Fruit fly (Drosophila melanogaster) whole organism, embryonic: ENCODE results near the gene Grip91.

ENCODE experiments used
- Atf6 ChIP-seq: fragments of 200-800 bp; sonication (Bioruptor generic); IDR thresholded peaks from 2 replicates; pipeline ENCODE4 v1.3.6; 2022; ENCODE audit warnings: missing biosample characterization, missing genetic modification characterization
- B-H2 ChIP-seq: fragments of 200-800 bp; sonication (Bioruptor generic); optimal IDR thresholded peaks from 2 replicates; lab custom pipeline; 2018; ENCODE audit warnings: missing biosample characterization, mild to moderate bottlenecking, missing genetic modification characterization
- CG10209 ChIP-seq: fragments of 200-800 bp; sonication (Bioruptor generic); optimal IDR thresholded peaks from 3 replicates; lab custom pipeline; 2017; ENCODE audit warnings: missing biosample characterization, mild to moderate bottlenecking, missing genetic modification characterization, missing genetic modification reagents
- CG10543 ChIP-seq: fragments of 200-800 bp; sonication (Bioruptor generic); optimal IDR thresholded peaks from 3 replicates; lab custom pipeline; 2017; ENCODE audit warnings: missing biosample characterization, mild to moderate bottlenecking, missing genetic modification characterization, moderate library complexity
- CG10959 ChIP-seq: fragments of 200-800 bp; sonication (Bioruptor generic); IDR thresholded peaks from 2 replicates; pipeline ENCODE4 v1.3.6; 2022; ENCODE audit warnings: missing biosample characterization, missing genetic modification characterization
- CG11560 ChIP-seq: fragments of 200-800 bp; sonication (Bioruptor generic); IDR thresholded peaks from 3 replicates; pipeline ENCODE4 v1.3.6; 2022; ENCODE audit warnings: missing biosample characterization, missing genetic modification characterization
- CG11723 ChIP-seq: fragments of 200-800 bp; sonication (Bioruptor generic); optimal IDR thresholded peaks from 2 replicates; lab custom pipeline; 2017; ENCODE audit warnings: missing biosample characterization, mild to moderate bottlenecking, missing genetic modification characterization
- CG12071 ChIP-seq: fragments of 200-800 bp; sonication (Bioruptor generic); optimal IDR thresholded peaks from 3 replicates; lab custom pipeline; 2018; ENCODE audit warnings: missing biosample characterization, mild to moderate bottlenecking, missing genetic modification characterization
- CG12155 ChIP-seq: fragments of 200-800 bp; sonication (Bioruptor generic); optimal IDR thresholded peaks from 3 replicates; lab custom pipeline; 2016; ENCODE audit warnings: missing biosample characterization, missing genetic modification characterization
- CG12219 ChIP-seq: fragments of 200-800 bp; sonication (Bioruptor generic); optimal IDR thresholded peaks from 3 replicates; lab custom pipeline; 2018; ENCODE audit warnings: missing biosample characterization, mild to moderate bottlenecking, missing genetic modification characterization
- CG15011 ChIP-seq: fragments of 200-800 bp; sonication (Bioruptor generic); optimal IDR thresholded peaks from 3 replicates; lab custom pipeline; 2018; ENCODE audit warnings: missing biosample characterization, mild to moderate bottlenecking, missing genetic modification characterization
- CG17361 ChIP-seq: fragments of 200-800 bp; sonication (Bioruptor generic); IDR thresholded peaks from 3 replicates; pipeline ENCODE4 v1.3.6; 2022; ENCODE audit warnings: missing biosample characterization, missing genetic modification characterization
- CG18619 ChIP-seq: fragments of 200-800 bp; sonication (Bioruptor generic); optimal IDR thresholded peaks from 3 replicates; lab custom pipeline; 2017; ENCODE audit warnings: missing biosample characterization, mild to moderate bottlenecking, missing genetic modification characterization
- CG3163 ChIP-seq: fragments of 200-800 bp; sonication (Bioruptor generic); optimal IDR thresholded peaks from 3 replicates; lab custom pipeline; 2016; ENCODE audit warnings: missing biosample characterization, missing genetic modification characterization
- CG3281 ChIP-seq: fragments of 200-800 bp; sonication (Bioruptor generic); optimal IDR thresholded peaks from 3 replicates; lab custom pipeline; 2017; ENCODE audit warnings: missing biosample characterization, mild to moderate bottlenecking, missing genetic modification characterization
- CG34376 ChIP-seq: fragments of 200-800 bp; sonication (Bioruptor generic); optimal IDR thresholded peaks from 2 replicates; lab custom pipeline; 2018; ENCODE audit warnings: missing biosample characterization, mild to moderate bottlenecking, missing genetic modification characterization
- CG34422 ChIP-seq: fragments of 200-800 bp; sonication (Bioruptor generic); IDR thresholded peaks from 3 replicates; pipeline ENCODE4 v1.3.6; 2022; ENCODE audit warnings: missing biosample characterization, missing genetic modification characterization
- CG4328 ChIP-seq: fragments of 200-800 bp; sonication (Bioruptor generic); optimal IDR thresholded peaks from 3 replicates; lab custom pipeline; 2017; ENCODE audit warnings: missing biosample characterization, missing genetic modification reagents, missing genetic modification characterization
- CG43689 ChIP-seq: fragments of 200-800 bp; sonication (Bioruptor generic); IDR thresholded peaks from 2 replicates; pipeline ENCODE4 v1.3.6; 2022; ENCODE audit warnings: missing biosample characterization, missing genetic modification characterization
- CG4854 ChIP-seq: fragments of 200-800 bp; sonication (Bioruptor generic); optimal IDR thresholded peaks from 2 replicates; lab custom pipeline; 2016; ENCODE audit warnings: missing biosample characterization, missing genetic modification characterization, inconsistent platforms
- CG8290 ChIP-seq, 3 experiments: fragments of 200-800 bp; sonication (Bioruptor generic); optimal IDR thresholded peaks; 2 replicates each; lab custom pipeline; 2016 to 2019; ENCODE audit warnings: missing biosample characterization in 3 of 3, missing genetic modification characterization in 3 of 3, mild to moderate bottlenecking in 2 of 3, moderate library complexity in 1 of 3
- CG9437 ChIP-seq: fragments of 200-800 bp; sonication (Bioruptor generic); optimal IDR thresholded peaks from 2 replicates; lab custom pipeline; 2018; ENCODE audit warnings: missing biosample characterization, mild to moderate bottlenecking, missing genetic modification characterization
- Camta ChIP-seq: fragments of 200-800 bp; sonication (Bioruptor generic); optimal IDR thresholded peaks from 2 replicates; lab custom pipeline; 2016; ENCODE audit warnings: missing biosample characterization, missing genetic modification characterization
- Chrac-16 ChIP-seq: fragments of 200-800 bp; sonication (Bioruptor generic); optimal IDR thresholded peaks from 3 replicates; lab custom pipeline; 2016; ENCODE audit warnings: missing biosample characterization, missing genetic modification characterization
- CkIIα-i1 ChIP-seq: fragments of 200-800 bp; sonication (Bioruptor generic); IDR thresholded peaks from 2 replicates; pipeline ENCODE4 v1.3.6; 2022; ENCODE audit warnings: missing biosample characterization, missing genetic modification characterization
- Hmx ChIP-seq: fragments of 200-800 bp; sonication (Bioruptor generic); optimal IDR thresholded peaks from 2 replicates; lab custom pipeline; 2016; ENCODE audit warnings: missing biosample characterization, missing genetic modification characterization
- Lim3 ChIP-seq: fragments of 200-800 bp; sonication (Bioruptor generic); IDR thresholded peaks from 2 replicates; pipeline ENCODE4 v1.3.6; 2022; ENCODE audit warnings: missing biosample characterization, missing genetic modification characterization
- Med ChIP-seq: fragments of 200-800 bp; sonication (Bioruptor generic); peaks from one replicate; lab custom pipeline; 2016; ENCODE audit warnings: missing biosample characterization, missing genetic modification characterization, mild to moderate bottlenecking, inconsistent platforms, moderate library complexity
- Mrtf ChIP-seq: fragments of 200-800 bp; sonication (Bioruptor generic); IDR thresholded peaks from 3 replicates; pipeline ENCODE4 v1.3.6; 2022; ENCODE audit warnings: missing biosample characterization, missing genetic modification characterization
- NFAT ChIP-seq: fragments of 200-800 bp; sonication (Bioruptor generic); IDR thresholded peaks from 2 replicates; pipeline ENCODE4 v1.3.6; 2022; ENCODE audit warnings: missing biosample characterization, missing genetic modification characterization
- Pdp1 ChIP-seq, 2 experiments: fragments of 200-800 bp; sonication (Bioruptor generic); optimal IDR thresholded peaks; 3 replicates each; lab custom pipeline; 2016; ENCODE audit warnings: missing biosample characterization in 2 of 2, missing genetic modification characterization in 2 of 2, mild to moderate bottlenecking in 1 of 2, moderate library complexity in 1 of 2
- abd-A ChIP-seq: fragments of 200-800 bp; sonication (Bioruptor generic); optimal IDR thresholded peaks from 3 replicates; lab custom pipeline; 2019; ENCODE audit warnings: missing biosample characterization, mild to moderate bottlenecking, missing genetic modification characterization, moderate library complexity
- amos ChIP-seq: fragments of 200-800 bp; sonication (Bioruptor generic); IDR thresholded peaks from 2 replicates; pipeline ENCODE4 v1.3.6; 2022; ENCODE audit warnings: missing biosample characterization, missing genetic modification characterization; ENCODE audit not compliant: partially characterized antibody
- chinmo ChIP-seq: fragments of 200-800 bp; sonication (Bioruptor generic); IDR thresholded peaks from 4 replicates; pipeline ENCODE4 v1.3.6; 2022; ENCODE audit warnings: missing biosample characterization, missing genetic modification characterization; ENCODE audit not compliant: partially characterized antibody
- crp ChIP-seq, 2 experiments: fragments of 200-800 bp; sonication (Bioruptor generic); optimal IDR thresholded peaks; 2 replicates in 1 of 2; 3 replicates in 1 of 2; lab custom pipeline; 2017; ENCODE audit warnings: missing biosample characterization in 2 of 2, missing genetic modification characterization in 2 of 2, mild to moderate bottlenecking in 1 of 2, moderate library complexity in 1 of 2
- cwo ChIP-seq: fragments of 200-800 bp; sonication (Bioruptor generic); optimal IDR thresholded peaks from 3 replicates; lab custom pipeline; 2017; ENCODE audit warnings: missing biosample characterization, missing genetic modification characterization, mild to moderate bottlenecking, moderate library complexity, missing genetic modification reagents
- fd96Cb ChIP-seq: fragments of 200-800 bp; sonication (Bioruptor generic); optimal IDR thresholded peaks from 2 replicates; lab custom pipeline; 2018; ENCODE audit warnings: missing biosample characterization, mild to moderate bottlenecking, missing genetic modification characterization, moderate library complexity
- fru ChIP-seq: fragments of >200 bp; optimal IDR thresholded peaks from 2 replicates; lab custom pipeline; 2017
- fu2 ChIP-seq: fragments of 200-800 bp; sonication (Bioruptor generic); optimal IDR thresholded peaks from 2 replicates; lab custom pipeline; 2016; ENCODE audit warnings: missing biosample characterization, missing genetic modification characterization
- gcm ChIP-seq: fragments of 200-800 bp; sonication (Bioruptor generic); optimal IDR thresholded peaks from 2 replicates; lab custom pipeline; 2019; ENCODE audit warnings: missing biosample characterization, mild to moderate bottlenecking, missing genetic modification characterization, moderate library complexity
- lmd ChIP-seq: fragments of 200-800 bp; sonication (Bioruptor generic); IDR thresholded peaks from 2 replicates; pipeline ENCODE4 v1.3.6; 2022; ENCODE audit warnings: missing biosample characterization, missing genetic modification characterization
- mirr ChIP-seq: fragments of 200-800 bp; sonication (Bioruptor generic); optimal IDR thresholded peaks from 3 replicates; lab custom pipeline; 2018; ENCODE audit warnings: missing biosample characterization, mild to moderate bottlenecking, missing genetic modification characterization
- org-1 ChIP-seq: fragments of 200-800 bp; sonication (Bioruptor generic); optimal IDR thresholded peaks from 2 replicates; lab custom pipeline; 2017; ENCODE audit warnings: missing biosample characterization, missing genetic modification characterization
- pfk ChIP-seq: fragments of 200-800 bp; sonication (Bioruptor generic); optimal IDR thresholded peaks from 2 replicates; lab custom pipeline; 2018; ENCODE audit warnings: missing biosample characterization, mild to moderate bottlenecking, missing genetic modification characterization, moderate library complexity
- sr ChIP-seq: fragments of 200-800 bp; sonication (Bioruptor generic); IDR thresholded peaks from 3 replicates; pipeline ENCODE4 v1.3.6; 2022; ENCODE audit warnings: missing biosample characterization, missing genetic modification characterization
- stc ChIP-seq: fragments of 200-800 bp; sonication (Bioruptor generic); IDR thresholded peaks from 2 replicates; pipeline ENCODE4 v1.3.6; 2022; ENCODE audit warnings: missing biosample characterization, missing genetic modification characterization
- sug ChIP-seq: fragments of 200-800 bp; optimal IDR thresholded peaks from 2 replicates; lab custom pipeline; 2019; ENCODE audit warnings: missing biosample characterization, mild to moderate bottlenecking, missing genetic modification characterization, moderate library complexity
- tgo ChIP-seq: fragments of 200-800 bp; sonication (Bioruptor generic); IDR thresholded peaks from 3 replicates; pipeline ENCODE4 v1.3.6; 2022; ENCODE audit warnings: missing biosample characterization, missing genetic modification characterization
- zen ChIP-seq: fragments of 200-800 bp; sonication (Bioruptor generic); optimal IDR thresholded peaks from 3 replicates; lab custom pipeline; 2018; ENCODE audit warnings: missing biosample characterization, mild to moderate bottlenecking, missing genetic modification characterization, moderate library complexity

Gene Grip91

dm6 chrX:13752543-13753046 is 8.1 kb upstream of the Grip91 start (continued):
- TF ChIP-seq CG3163 (GFP tag; lab: Kevin White, UChicago) (no peak), fru (lab: Kevin White, UChicago) (no peak)

- no peak for TF ChIP-seq cwo (GFP tag; lab: Kevin White, UChicago)
- no peak for TF ChIP-seq CG11560 (tag; lab: Robert Waterston, UW)
- TF ChIP-seq CG17361 (GFP tag; lab: Robert Waterston, UW): no peak; the same call in 2 of the 3 replicates
- TF ChIP-seq CG10209 (GFP tag; lab: Kevin White, UChicago): no peak
- no peak for TF ChIP-seq CG43689
- TF ChIP-seq amos: no peak
- no peak for TF ChIP-seq tgo (GFP tag; lab: Robert Waterston, UW)
- TF ChIP-seq lmd (GFP tag; lab: Robert Waterston, UW): no peak
- no peak for TF ChIP-seq Lim3 (GFP tag; lab: Robert Waterston, UW)
- peak; percentile 13 for TF ChIP-seq CG10543 (GFP tag; lab: Kevin White, UChicago)
- TF ChIP-seq fd96Cb (tag; lab: Kevin White, UChicago): no peak
- TF ChIP-seq CG34376 (GFP tag; lab: Kevin White, UChicago): peak; percentile 46
- no peak for TF ChIP-seq gcm (GFP tag; lab: Kevin White, UChicago)
- TF ChIP-seq CG12155 (GFP tag; lab: Kevin White, UChicago): no peak
- TF ChIP-seq Atf6 (GFP tag; lab: Robert Waterston, UW): 0 out of 2 replicates have a peak, but pooled peaks have one; percentile 10
- peak; percentile 95 for TF ChIP-seq sug (tag; lab: Kevin White, UChicago)
- TF ChIP-seq CG34422: no peak
- peak; percentile 58 for TF ChIP-seq Med (GFP tag; lab: Kevin White, UChicago)
- no peak for TF ChIP-seq CG10959 (GFP tag; lab: Robert Waterston, UW)
- TF ChIP-seq zen (tag; lab: Kevin White, UChicago): no peak
- TF ChIP-seq CG4328 (GFP tag; lab: Kevin White, UChicago): peak; percentile 54
- no peak for TF ChIP-seq fu2 (GFP tag; lab: Kevin White, UChicago)
- no peak for TF ChIP-seq sr (GFP tag; lab: Robert Waterston, UW)
- TF ChIP-seq abd-A (tag; lab: Kevin White, UChicago): peak; percentile 33
- TF ChIP-seq CG12071 (GFP tag; lab: Kevin White, UChicago): peak; percentile 10
- TF ChIP-seq org-1: peak; percentile 13
- no peak for TF ChIP-seq CG12219 (GFP tag; lab: Kevin White, UChicago)
- peak; percentile 19 for TF ChIP-seq CG9437 (GFP tag; lab: Kevin White, UChicago)
- no peak for TF ChIP-seq CG4854 (GFP tag; lab: Kevin White, UChicago)
- TF ChIP-seq Hmx (GFP tag; lab: Kevin White, UChicago): no peak
- no peak for TF ChIP-seq Mrtf (GFP tag; lab: Robert Waterston, UW)
- TF ChIP-seq CG18619 (GFP tag; lab: Kevin White, UChicago): no peak
- no peak for TF ChIP-seq CG15011 (GFP tag; lab: Kevin White, UChicago)
- TF ChIP-seq crp (GFP tag; optimal IDR thresholded peaks at IDR 0.05; lab: Kevin White, UChicago): no peak
- TF ChIP-seq CG11723 (GFP tag; lab: Kevin White, UChicago): no peak
- peak in 1 of 2 experiments; percentile 75 for TF ChIP-seq Pdp1 (GFP tag; optimal IDR thresholded peaks at IDR 0.05; lab: Kevin White, UChicago)
- no peak for TF ChIP-seq CG8290 (GFP tag; optimal IDR thresholded peaks at IDR 0.05; lab: Kevin White, UChicago)
- peak in 1 of 2 experiments; percentile 54 for TF ChIP-seq CG8290 (tag; optimal IDR thresholded peaks at IDR 0.05; lab: Kevin White, UChicago)
- TF ChIP-seq mirr (GFP tag; lab: Kevin White, UChicago): peak; percentile 75
- no peak for TF ChIP-seq Chrac-16
- TF ChIP-seq Camta (GFP tag; lab: Kevin White, UChicago): no peak
- TF ChIP-seq NFAT (GFP tag; lab: Robert Waterston, UW): 0 out of 2 replicates have a peak, but pooled peaks have one; percentile 3
- TF ChIP-seq B-H2: peak; percentile 68
- TF ChIP-seq CkIIα-i1 (GFP tag; lab: Robert Waterston, UW): no peak
- peak; percentile 31 for TF ChIP-seq pfk (GFP tag; lab: Kevin White, UChicago)
- TF ChIP-seq chinmo (GFP tag; lab: Robert Waterston, UW): no peak
- 0 out of 2 replicates have a peak, but pooled peaks have one; percentile 5 for TF ChIP-seq stc (GFP tag; lab: Robert Waterston, UW)
- TF ChIP-seq CG3281 (GFP tag; lab: Kevin White, UChicago): no peak
These were observed 5.4 kb upstream of the Grip91 start for dm6 chrX:13749873-13750241.
